Worm (Caenorhabditis elegans) whole organism, late embryonic: ENCODE results near the gene ZK1098.3.

Experiments used
- F13H6.1 ChIP-seq: sonication (generic microtip); optimal IDR thresholded peaks from 2 replicates; lab custom pipeline; 2016; ENCODE audit warnings: missing genetic modification characterization, missing compliant biosample characterization
- K02D7.2 ChIP-seq: sonication (generic microtip); optimal IDR thresholded peaks from 2 replicates; lab custom pipeline; 2017; ENCODE audit warnings: mild to moderate bottlenecking, missing genetic modification characterization, missing compliant biosample characterization
- Y22D7AL.16 ChIP-seq: sonication (generic microtip); optimal IDR thresholded peaks from 2 replicates; lab custom pipeline; 2016; ENCODE audit warnings: missing genetic modification characterization, missing compliant biosample characterization
- ahr-1 ChIP-seq: sonication (generic microtip); optimal IDR thresholded peaks from 2 replicates; lab custom pipeline; 2016; ENCODE audit warnings: missing genetic modification characterization, missing compliant biosample characterization
- ceh-14 ChIP-seq: sonication (generic microtip); optimal IDR thresholded peaks from 2 replicates; lab custom pipeline; 2016; ENCODE audit warnings: missing genotype, missing genetic modification characterization, missing compliant biosample characterization
- ceh-19 ChIP-seq: fragments of 200-800 bp; sonication (Bioruptor generic); optimal IDR thresholded peaks from 2 replicates; lab custom pipeline; 2018; ENCODE audit warnings: mild to moderate bottlenecking, missing genetic modification characterization, missing compliant biosample characterization
- ceh-22 ChIP-seq: sonication (generic microtip); optimal IDR thresholded peaks from 2 replicates; lab custom pipeline; 2017; ENCODE audit warnings: missing biosample characterization, missing genetic modification characterization
- ceh-31 ChIP-seq: sonication (generic microtip); optimal IDR thresholded peaks from 2 replicates; lab custom pipeline; 2016; ENCODE audit warnings: missing genetic modification characterization, missing compliant biosample characterization
- ceh-34 ChIP-seq: sonication (generic microtip); optimal IDR thresholded peaks from 2 replicates; lab custom pipeline; 2016; ENCODE audit warnings: mild to moderate bottlenecking, missing genetic modification characterization, missing compliant biosample characterization
- fax-1 ChIP-seq: sonication (generic microtip); optimal IDR thresholded peaks from 2 replicates; lab custom pipeline; 2016; ENCODE audit warnings: missing genotype, missing genetic modification characterization, missing compliant biosample characterization
- hlh-30 ChIP-seq: sonication (generic microtip); optimal IDR thresholded peaks from 2 replicates; lab custom pipeline; 2017; ENCODE audit warnings: antibody characterized with exemption, missing genetic modification characterization, missing compliant biosample characterization; ENCODE audit not compliant: insufficient read depth
- hlh-8 ChIP-seq: sonication (generic microtip); optimal IDR thresholded peaks from 2 replicates; lab custom pipeline; 2016; ENCODE audit warnings: missing genotype, missing genetic modification characterization, missing compliant biosample characterization
- lim-6 ChIP-seq: sonication (generic microtip); optimal IDR thresholded peaks from 2 replicates; lab custom pipeline; 2016; ENCODE audit warnings: missing genetic modification characterization, missing compliant biosample characterization
- lin-11 ChIP-seq: fragments of 200-800 bp; sonication (Bioruptor generic); optimal IDR thresholded peaks from 2 replicates; lab custom pipeline; 2018; ENCODE audit warnings: mild to moderate bottlenecking, missing genetic modification characterization, missing compliant biosample characterization
- madf-2 ChIP-seq: sonication (generic microtip); optimal IDR thresholded peaks from 2 replicates; lab custom pipeline; 2017; ENCODE audit warnings: missing genetic modification characterization, missing compliant biosample characterization
- mec-3 ChIP-seq: sonication (generic microtip); optimal IDR thresholded peaks from 2 replicates; lab custom pipeline; 2016; ENCODE audit warnings: borderline replicate concordance, missing genetic modification characterization, missing compliant biosample characterization
- nfya-1 ChIP-seq: sonication (generic microtip); optimal IDR thresholded peaks from 2 replicates; lab custom pipeline; 2017; ENCODE audit warnings: missing genetic modification characterization, mild to moderate bottlenecking, missing compliant biosample characterization, antibody characterized with exemption, moderate library complexity
- nhr-232 ChIP-seq: sonication (generic microtip); optimal IDR thresholded peaks from 2 replicates; lab custom pipeline; 2016; ENCODE audit warnings: missing genetic modification characterization, missing compliant biosample characterization
- npax-4 ChIP-seq: sonication (generic microtip); optimal IDR thresholded peaks from 2 replicates; lab custom pipeline; 2016; ENCODE audit warnings: missing genetic modification characterization, missing compliant biosample characterization
- odd-2 ChIP-seq: sonication (generic microtip); optimal IDR thresholded peaks from 2 replicates; lab custom pipeline; 2017; ENCODE audit warnings: antibody characterized with exemption, mild to moderate bottlenecking, missing genetic modification characterization, missing compliant biosample characterization
- pag-3 ChIP-seq: sonication (generic microtip); optimal IDR thresholded peaks from 2 replicates; lab custom pipeline; 2016; ENCODE audit warnings: missing compliant biosample characterization, missing genetic modification characterization, borderline replicate concordance
- pax-1 ChIP-seq: fragments of 150-350 bp; optimal IDR thresholded peaks from 2 replicates; lab custom pipeline; 2014; ENCODE audit warnings: missing biosample characterization, missing genetic modification characterization
- pros-1 ChIP-seq: fragments of 150-350 bp; optimal IDR thresholded peaks from 2 replicates; lab custom pipeline; 2014; ENCODE audit warnings: missing biosample characterization, missing genetic modification reagents, missing genetic modification characterization
- ref-2 ChIP-seq: sonication (generic microtip); optimal IDR thresholded peaks from 2 replicates; lab custom pipeline; 2016; ENCODE audit warnings: missing genetic modification characterization, missing compliant biosample characterization
- rnt-1 ChIP-seq: sonication (generic microtip); optimal IDR thresholded peaks from 2 replicates; lab custom pipeline; 2016; ENCODE audit warnings: missing genetic modification characterization, missing compliant biosample characterization
- sdc-2 ChIP-seq: sonication (generic microtip); optimal IDR thresholded peaks from 2 replicates; lab custom pipeline; 2016; ENCODE audit warnings: missing genotype, missing genetic modification characterization, missing compliant biosample characterization
- sox-4 ChIP-seq: sonication (generic microtip); optimal IDR thresholded peaks from 2 replicates; lab custom pipeline; 2017; ENCODE audit warnings: mild to moderate bottlenecking, missing genetic modification characterization, inconsistent platforms, missing compliant biosample characterization
- tbx-2 ChIP-seq: sonication (generic microtip); optimal IDR thresholded peaks from 2 replicates; lab custom pipeline; 2016; ENCODE audit warnings: missing genetic modification characterization, missing compliant biosample characterization
- tbx-7 ChIP-seq: sonication (generic microtip); optimal IDR thresholded peaks from 2 replicates; lab custom pipeline; 2016; ENCODE audit warnings: missing genotype, missing genetic modification characterization, missing compliant biosample characterization
- ttx-3 ChIP-seq: sonication (generic microtip); optimal IDR thresholded peaks from 2 replicates; lab custom pipeline; 2016; ENCODE audit warnings: missing genetic modification reagents, missing genetic modification characterization, missing compliant biosample characterization
- unc-3 ChIP-seq, 2 experiments: fragments of 200-800 bp in 1 of 2; sonication (Bioruptor generic) in 1 of 2; sonication (generic microtip) in 1 of 2; conservative IDR thresholded peaks in 1 of 2; optimal IDR thresholded peaks in 1 of 2; 2 replicates each; pipeline versions ENCODE4 v1.3.6 to Lab custom; 2016 to 2022; ENCODE audit warnings: missing compliant biosample characterization in 2 of 2, missing genetic modification characterization in 2 of 2, missing genetic modification reagents in 1 of 2
- unc-42 ChIP-seq: sonication (generic microtip); optimal IDR thresholded peaks from 2 replicates; lab custom pipeline; 2016; ENCODE audit warnings: missing genotype, missing genetic modification characterization, missing compliant biosample characterization
- unc-55 ChIP-seq: sonication (generic microtip); optimal IDR thresholded peaks from 2 replicates; lab custom pipeline; 2017; ENCODE audit warnings: missing biosample characterization, missing genetic modification reagents, missing genetic modification characterization
- unc-86 ChIP-seq: sonication (generic microtip); optimal IDR thresholded peaks from 2 replicates; lab custom pipeline; 2016; ENCODE audit warnings: missing genetic modification characterization, missing compliant biosample characterization

Gene ZK1098.3

ce11 chrIII:9483716-9484115 is 54.8 kb downstream of the ZK1098.3 start:
- TF ChIP-seq ceh-22 (tag; lab: Kevin White, UChicago) (no peak), lin-11 (tag; lab: Kevin White, UChicago) (no peak), madf-2 (tag; lab: Kevin White, UChicago) (no peak), lim-6 (tag; lab: Kevin White, UChicago) (no peak), npax-4 (tag; lab: Kevin White, UChicago) (no peak), K02D7.2 (no peak), rnt-1 (no peak), hlh-8 (tag; lab: Kevin White, UChicago) (peak; percentile 80), mec-3 (tag; lab: Kevin White, UChicago) (no peak), ceh-34 (tag; lab: Kevin White, UChicago) (peak; percentile 32), unc-3 (GFP tag; conservative IDR thresholded peaks at IDR 0.05; lab: Robert Waterston, UW) (no peak), unc-3 (tag; optimal IDR thresholded peaks at IDR 0.05; lab: Kevin White, UChicago) (no peak), ref-2 (tag; lab: Kevin White, UChicago) (no peak), nhr-232 (tag; lab: Kevin White, UChicago) (no peak), ceh-14 (tag; lab: Kevin White, UChicago) (no peak), ahr-1 (no peak), nfya-1 (tag; lab: Kevin White, UChicago) (peak; percentile 59), ceh-31 (tag; lab: Kevin White, UChicago) (peak; percentile 56), pax-1 (tag; lab: Kevin White, UChicago) (no peak), ttx-3 (tag; lab: Kevin White, UChicago) (no peak), fax-1 (tag; lab: Kevin White, UChicago) (no peak), tbx-7 (tag; lab: Kevin White, UChicago) (no peak), unc-42 (tag; lab: Kevin White, UChicago) (peak; percentile 54), Y22D7AL.16 (tag; lab: Kevin White, UChicago) (no peak), pros-1 (tag; lab: Kevin White, UChicago) (no peak), unc-86 (tag; lab: Kevin White, UChicago) (no peak), tbx-2 (tag; lab: Kevin White, UChicago) (no peak), hlh-30 (tag; lab: Kevin White, UChicago) (no peak), pag-3 (no peak), sox-4 (tag; lab: Kevin White, UChicago) (no peak), odd-2 (tag; lab: Kevin White, UChicago) (no peak), unc-55 (GFP tag; lab: Kevin White, UChicago) (no peak), ceh-19 (GFP tag; lab: Kevin White, UChicago) (no peak), sdc-2 (no peak), F13H6.1 (tag; lab: Kevin White, UChicago) (no peak)

ce11 chrIII:9482423-9482993 is 56.0 kb downstream of the ZK1098.3 start:
- TF ChIP-seq ahr-1, result no peak
- TF ChIP-seq fax-1 (tag; lab: Kevin White, UChicago), result no peak
- no peak for TF ChIP-seq unc-42 (tag; lab: Kevin White, UChicago)
- TF ChIP-seq ceh-22 (tag; lab: Kevin White, UChicago), result no peak
- TF ChIP-seq, all 69 proteins: peak for 0
